Fruit fly (Drosophila melanogaster) whole organism, prepupa: Measurements from ENCODE around the gene CG3038.

Experiments
- CG11294 ChIP-seq: fragments of 200-800 bp; sonication (Bioruptor generic); IDR thresholded peaks from 2 replicates; pipeline ENCODE4 v1.3.6; 2022; ENCODE audit warnings: missing biosample characterization, missing genetic modification characterization
- CG11902 ChIP-seq: fragments of 200-800 bp; sonication (Bioruptor generic); optimal IDR thresholded peaks from 3 replicates; lab custom pipeline; 2016; ENCODE audit warnings: missing biosample characterization, missing genetic modification characterization
- CG3032 ChIP-seq: fragments of 200-800 bp; optimal IDR thresholded peaks from 2 replicates; lab custom pipeline; 2019; ENCODE audit warnings: missing biosample characterization, mild to moderate bottlenecking, missing genetic modification characterization, moderate library complexity
- OdsH ChIP-seq: fragments of 200-800 bp; sonication (Bioruptor generic); optimal IDR thresholded peaks from 3 replicates; lab custom pipeline; 2016; ENCODE audit warnings: missing biosample characterization, missing genetic modification characterization
- cyc ChIP-seq: fragments of 200-800 bp; sonication (Bioruptor generic); optimal IDR thresholded peaks from 3 replicates; lab custom pipeline; 2016; ENCODE audit warnings: missing biosample characterization, missing genetic modification characterization
- ss ChIP-seq, 2 experiments: fragments of 200-800 bp; sonication (Bioruptor generic); optimal IDR thresholded peaks; 2 replicates in 1 of 2; 3 replicates in 1 of 2; lab custom pipeline; 2017 to 2018; ENCODE audit warnings: mild to moderate bottlenecking in 2 of 2, missing biosample characterization in 2 of 2, missing genetic modification characterization in 2 of 2, moderate library complexity in 1 of 2

DNA sequence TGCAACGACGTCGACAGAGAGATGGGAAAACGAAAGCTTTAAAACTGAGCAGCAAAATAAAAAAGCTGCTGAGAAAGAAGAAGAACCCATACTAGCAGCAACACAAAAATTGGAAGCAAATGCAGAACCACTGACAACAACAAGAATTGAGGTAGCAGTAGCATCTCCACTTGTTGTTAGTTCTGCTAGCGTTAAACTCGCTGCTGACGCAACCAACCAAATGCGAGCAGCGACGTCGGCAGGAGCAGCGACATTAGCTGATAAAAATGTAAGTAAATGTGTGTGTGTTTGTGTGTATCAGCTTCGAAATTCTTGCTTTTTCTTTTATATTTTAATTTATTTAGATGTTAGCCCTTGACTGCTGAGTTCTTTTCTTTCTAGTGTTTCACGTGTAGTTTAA lies 1.7 kb upstream of the CG3038 start:
- TF ChIP-seq CG3032 (tag; lab: Kevin White, UChicago) (no peak), CG11294 (no peak), cyc (GFP tag; lab: Kevin White, UChicago) (no peak), OdsH (no peak), ss (GFP tag; optimal IDR thresholded peaks at IDR 0.05; lab: Kevin White, UChicago) (no peak), CG11902 (GFP tag; lab: Kevin White, UChicago) (no peak)
